Fruit fly (Drosophila melanogaster) whole organism, pupa: ENCODE measurements around the gene gro.

Experiments used
- CG10348 ChIP-seq: fragments of 200-800 bp; sonication (Bioruptor generic); IDR thresholded peaks from 2 replicates; pipeline ENCODE4 v1.3.6; 2022; ENCODE audit warnings: missing biosample characterization, missing genetic modification characterization
- CG8159 ChIP-seq: fragments of 200-800 bp; sonication (Bioruptor generic); optimal IDR thresholded peaks from 3 replicates; lab custom pipeline; 2018; ENCODE audit warnings: missing biosample characterization, mild to moderate bottlenecking, missing genetic modification characterization, moderate library complexity
- D1 ChIP-seq: fragments of 200-800 bp; sonication (Bioruptor generic); optimal IDR thresholded peaks from 2 replicates; lab custom pipeline; 2018; ENCODE audit warnings: missing biosample characterization, mild to moderate bottlenecking, missing genetic modification characterization, moderate library complexity
- Ets98B ChIP-seq: fragments of 200-800 bp; sonication (Bioruptor generic); IDR thresholded peaks from 2 replicates; pipeline ENCODE4 v1.3.6; 2022; ENCODE audit warnings: missing biosample characterization, missing genetic modification characterization
- Pif1B ChIP-seq: fragments of 200-800 bp; sonication (Bioruptor generic); optimal IDR thresholded peaks from 3 replicates; lab custom pipeline; 2016; ENCODE audit warnings: missing biosample characterization, missing genetic modification characterization
- Snoo ChIP-seq: fragments of 200-800 bp; sonication (Bioruptor generic); optimal IDR thresholded peaks from 3 replicates; lab custom pipeline; 2017; ENCODE audit warnings: missing biosample characterization, mild to moderate bottlenecking, missing genetic modification characterization, inconsistent platforms

- TF ChIP-seq Snoo (peak; percentile 61), CG10348 (GFP tag; lab: Robert Waterston, UW) (no peak), Ets98B (GFP tag; lab: Robert Waterston, UW) (peak; percentile 85), CG8159 (peak; percentile 74), Pif1B (GFP tag; lab: Kevin White, UChicago) (peak; percentile 80), D1 (tag; lab: Kevin White, UChicago) (no peak)
Observed at dm6 chr3R:26072477-26072876, 30.9 kb downstream of the gro start.
